Worm (Caenorhabditis elegans) whole organism, midembryonic: ENCODE results near the gene C06E4.1.

Experiments used
- T22C8.4 ChIP-seq: fragments of 200-800 bp; sonication (Bioruptor generic); IDR thresholded peaks from 2 replicates; pipeline ENCODE4 v1.3.6; 2022; ENCODE audit warnings: missing genetic modification characterization, missing compliant biosample characterization
- cog-1 ChIP-seq: sonication (generic microtip); optimal IDR thresholded peaks from 2 replicates; lab custom pipeline; 2016; ENCODE audit warnings: missing genetic modification characterization, missing compliant biosample characterization
- flt-1 ChIP-seq: fragments of 200-800 bp; sonication (Bioruptor generic); IDR thresholded peaks from 2 replicates; pipeline ENCODE4 v1.3.6; 2022; ENCODE audit warnings: missing genetic modification characterization, missing compliant biosample characterization
- klf-2 ChIP-seq: fragments of 200-800 bp; sonication (Bioruptor generic); conservative IDR thresholded peaks from 2 replicates; pipeline ENCODE4 v1.3.6; 2022; ENCODE audit warnings: missing genetic modification reagents, missing genetic modification characterization, missing compliant biosample characterization
- med-1 ChIP-seq: sonication (generic microtip); optimal IDR thresholded peaks from 2 replicates; lab custom pipeline; 2017; ENCODE audit warnings: missing genetic modification characterization, mild to moderate bottlenecking, missing compliant biosample characterization, antibody characterized with exemption, missing genetic modification reagents; ENCODE audit not compliant: insufficient read depth
- ref-1 ChIP-seq: fragments of 200-800 bp; sonication (Bioruptor generic); conservative IDR thresholded peaks from 2 replicates; pipeline ENCODE4 v1.3.6; 2022; ENCODE audit warnings: missing genetic modification reagents, missing genetic modification characterization, missing compliant biosample characterization
- tab-1 ChIP-seq: fragments of 200-800 bp; sonication (Bioruptor generic); IDR thresholded peaks from 2 replicates; pipeline ENCODE4 v1.3.6; 2022; ENCODE audit warnings: missing genetic modification characterization, missing compliant biosample characterization
- ztf-23 ChIP-seq: fragments of 200-800 bp; sonication (Bioruptor generic); IDR thresholded peaks from 2 replicates; pipeline ENCODE4 v1.3.6; 2022; ENCODE audit warnings: missing genetic modification reagents, missing genetic modification characterization, missing compliant biosample characterization
- ztf-29 ChIP-seq: fragments of 200-800 bp; sonication (Bioruptor generic); IDR thresholded peaks from 2 replicates; pipeline ENCODE4 v1.3.6; 2022; ENCODE audit warnings: missing genetic modification reagents, missing genetic modification characterization, missing compliant biosample characterization

Gene C06E4.1

DNA sequence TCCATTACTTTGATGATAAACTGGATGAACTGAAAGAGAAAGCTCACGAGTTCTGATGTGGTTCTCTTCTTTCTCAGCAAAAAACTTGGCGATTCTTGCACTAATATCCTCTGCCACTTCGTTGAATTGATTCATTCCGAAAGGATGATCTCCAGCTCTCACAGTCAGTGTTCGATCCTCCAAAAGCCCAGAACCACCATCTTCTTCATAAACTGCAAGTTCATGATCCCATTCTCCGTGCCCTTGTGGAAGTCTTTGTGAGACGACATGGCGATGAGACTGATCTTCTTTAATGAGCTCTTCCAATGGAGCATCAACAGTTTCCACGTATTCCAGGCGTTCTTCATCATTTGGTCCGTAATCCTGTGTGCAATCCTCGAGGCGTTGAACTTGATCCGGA is 41.9 kb downstream of the C06E4.1 start:
- TF ChIP-seq med-1 (GFP tag; lab: Kevin White, UChicago), result no peak
- no peak for TF ChIP-seq ztf-23 (GFP tag; lab: Robert Waterston, UW)
- no peak for TF ChIP-seq klf-2 (GFP tag; lab: Robert Waterston, UW)
- no peak for TF ChIP-seq ztf-29 (GFP tag; lab: Robert Waterston, UW)
- TF ChIP-seq flt-1 (GFP tag; lab: Robert Waterston, UW), result no peak
- TF ChIP-seq cog-1 (tag; lab: Kevin White, UChicago), result no peak
- TF ChIP-seq tab-1, result no peak
- TF ChIP-seq T22C8.4 (GFP tag; lab: Robert Waterston, UW), result no peak
- TF ChIP-seq ref-1 (GFP tag; lab: Robert Waterston, UW), result no peak

DNA sequence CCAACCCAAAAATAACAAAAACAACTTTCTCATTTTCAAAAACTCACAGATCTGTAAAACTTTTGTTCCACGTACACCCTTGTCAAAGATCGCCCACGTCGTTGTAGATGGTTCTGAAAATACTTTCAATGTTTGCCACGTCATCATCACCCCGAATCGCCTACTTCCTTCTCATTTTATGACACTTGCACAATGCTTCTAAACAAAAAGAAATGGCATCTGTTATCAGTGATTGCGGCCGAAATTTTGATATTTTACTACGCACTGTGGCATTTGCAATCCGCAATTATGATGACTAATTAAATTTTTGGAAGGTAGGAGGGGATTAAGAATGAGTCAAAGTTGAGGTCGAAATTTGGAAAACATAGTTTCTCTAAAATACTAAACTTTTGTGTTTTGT is 42.6 kb downstream of the C06E4.1 start:
- no peak for TF ChIP-seq ref-1 (GFP tag; lab: Robert Waterston, UW)
- no peak for TF ChIP-seq flt-1 (GFP tag; lab: Robert Waterston, UW)
- no peak for TF ChIP-seq klf-2 (GFP tag; lab: Robert Waterston, UW)
- no peak for TF ChIP-seq T22C8.4 (GFP tag; lab: Robert Waterston, UW)
- no peak for TF ChIP-seq cog-1 (tag; lab: Kevin White, UChicago)

DNA sequence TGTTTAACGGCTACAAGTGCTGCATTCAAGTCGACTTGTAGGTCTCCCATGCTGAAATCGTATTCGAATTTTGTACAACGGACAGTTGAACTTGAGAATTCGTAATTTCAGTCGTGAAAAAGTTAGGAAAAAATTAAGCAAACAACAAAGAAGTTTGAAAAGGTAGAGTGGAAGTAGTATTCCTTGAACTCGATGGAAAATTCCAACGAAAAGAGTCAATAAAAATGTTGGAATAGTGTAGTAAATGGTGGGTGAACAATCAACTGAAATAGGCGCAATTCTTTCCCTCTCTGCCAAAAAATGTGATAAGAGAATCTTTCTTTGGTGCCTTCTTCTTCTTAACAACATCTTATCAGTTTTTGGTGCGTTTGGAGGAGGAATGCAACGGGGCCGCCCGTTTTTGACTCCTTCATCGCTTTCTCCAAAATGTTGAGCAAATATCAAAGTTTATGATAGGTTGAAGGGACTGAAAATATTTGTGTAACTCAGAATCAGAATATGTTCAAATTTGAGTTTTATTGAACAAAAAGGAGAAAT is 43.6 kb downstream of the C06E4.1 start, which contains the start of gene ifo-1:
ifo-1 (minus strand) TSS at position 51 of the 537 bp plus-strand sequence.
- TF ChIP-seq ztf-29 (GFP tag; lab: Robert Waterston, UW), result no peak
- no peak for TF ChIP-seq tab-1
- no peak for TF ChIP-seq cog-1 (tag; lab: Kevin White, UChicago)
- no peak for TF ChIP-seq ztf-23 (GFP tag; lab: Robert Waterston, UW)
- TF ChIP-seq ref-1 (GFP tag; lab: Robert Waterston, UW), result no peak
- no peak for TF ChIP-seq med-1 (GFP tag; lab: Kevin White, UChicago)
- TF ChIP-seq klf-2 (GFP tag; lab: Robert Waterston, UW), result no peak
- TF ChIP-seq T22C8.4 (GFP tag; lab: Robert Waterston, UW), result no peak
- TF ChIP-seq flt-1 (GFP tag; lab: Robert Waterston, UW), result no peak

DNA sequence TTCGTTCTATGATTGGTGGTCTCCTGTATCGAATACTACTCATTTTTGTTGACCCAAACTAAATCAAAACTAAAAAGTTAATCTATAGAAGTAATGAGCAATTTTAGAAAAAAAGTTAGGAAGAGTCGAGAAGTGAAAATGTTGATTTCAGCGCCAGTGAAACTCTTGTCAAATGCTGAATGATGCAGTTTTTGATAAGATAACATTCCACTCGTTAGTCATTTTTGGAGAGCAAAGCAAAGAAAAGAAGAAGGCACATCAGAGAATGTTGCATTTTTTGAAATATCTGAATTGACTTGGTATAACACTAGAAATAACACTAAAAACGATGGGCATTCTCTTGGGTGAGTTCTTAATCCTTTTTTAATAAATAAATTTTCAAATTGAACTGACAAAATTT is 45.9 kb downstream of the C06E4.1 start, which contains the start of gene sqst-2:
sqst-2 (minus strand) TSS at position 58 of the 400 bp plus-strand sequence.
- TF ChIP-seq ztf-29 (GFP tag; lab: Robert Waterston, UW) (no peak), med-1 (GFP tag; lab: Kevin White, UChicago) (no peak), cog-1 (tag; lab: Kevin White, UChicago) (no peak)

DNA sequence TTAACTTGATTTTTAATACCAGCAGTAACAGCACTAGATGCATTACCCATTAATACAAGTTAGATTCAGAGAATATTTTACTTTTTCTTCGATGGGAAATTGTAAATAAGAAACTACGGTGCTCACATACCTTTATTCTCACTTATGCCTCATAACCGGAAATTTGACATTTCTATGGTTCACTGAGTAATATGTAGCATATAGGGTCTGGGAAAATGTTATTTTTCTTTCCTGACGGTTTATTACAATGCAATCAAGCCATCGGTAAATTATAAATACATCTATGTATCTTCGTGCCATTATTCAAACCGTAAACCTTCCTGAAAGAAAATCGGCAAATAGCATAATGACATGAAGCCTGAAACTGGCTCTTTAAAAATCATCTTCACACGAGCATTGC is 49.6 kb downstream of the C06E4.1 start, which contains the start of gene ocr-4:
ocr-4 (minus strand) TSS at position 101 of the 400 bp plus-strand sequence.
- TF ChIP-seq ref-1 (GFP tag; lab: Robert Waterston, UW), result no peak
- TF ChIP-seq tab-1, result no peak
- TF ChIP-seq klf-2 (GFP tag; lab: Robert Waterston, UW), result no peak
- TF ChIP-seq flt-1 (GFP tag; lab: Robert Waterston, UW), result no peak
- no peak for TF ChIP-seq ztf-23 (GFP tag; lab: Robert Waterston, UW)
- TF ChIP-seq T22C8.4 (GFP tag; lab: Robert Waterston, UW), result no peak
- TF ChIP-seq cog-1 (tag; lab: Kevin White, UChicago), result no peak
- TF ChIP-seq ztf-29 (GFP tag; lab: Robert Waterston, UW), result no peak
- TF ChIP-seq med-1 (GFP tag; lab: Kevin White, UChicago), result no peak
